Fruit fly (Drosophila melanogaster) whole organism, adult: ENCODE measurements around the gene Sfp84E.

Experiments used
- CG11617 ChIP-seq: fragments of 200-800 bp; sonication (Bioruptor generic); optimal IDR thresholded peaks from 2 replicates; lab custom pipeline; 2017; ENCODE audit warnings: mild to moderate bottlenecking, missing biosample characterization, missing genetic modification reagents, missing genetic modification characterization
- CG12768 ChIP-seq: fragments of 200-800 bp; sonication (Bioruptor generic); optimal IDR thresholded peaks from 2 replicates; lab custom pipeline; 2017; ENCODE audit warnings: missing biosample characterization, missing genetic modification characterization, mild to moderate bottlenecking, moderate library complexity, missing genetic modification reagents
- CG14711 ChIP-seq: fragments of 200-800 bp; sonication (Bioruptor generic); optimal IDR thresholded peaks from 2 replicates; lab custom pipeline; 2018; ENCODE audit warnings: missing biosample characterization, mild to moderate bottlenecking, missing genetic modification characterization, moderate library complexity
- CG1620 ChIP-seq: fragments of 200-800 bp; sonication (Bioruptor generic); optimal IDR thresholded peaks from 2 replicates; lab custom pipeline; 2016; ENCODE audit warnings: missing biosample characterization, missing genetic modification characterization
- CG33017 ChIP-seq: fragments of 200-800 bp; sonication (Bioruptor generic); optimal IDR thresholded peaks from 2 replicates; lab custom pipeline; 2018; ENCODE audit warnings: missing biosample characterization, mild to moderate bottlenecking, missing genetic modification characterization, moderate library complexity
- CG5204 ChIP-seq: fragments of 200-800 bp; sonication (Bioruptor generic); optimal IDR thresholded peaks from 2 replicates; lab custom pipeline; 2016; ENCODE audit warnings: missing biosample characterization, missing genetic modification characterization
- CG7045 ChIP-seq: fragments of 200-800 bp; sonication (Bioruptor generic); optimal IDR thresholded peaks from 2 replicates; lab custom pipeline; 2017; ENCODE audit warnings: missing biosample characterization, mild to moderate bottlenecking, missing genetic modification characterization
- CG7101 ChIP-seq: fragments of 200-800 bp; sonication (Bioruptor generic); optimal IDR thresholded peaks from 2 replicates; lab custom pipeline; 2018; ENCODE audit warnings: missing biosample characterization, mild to moderate bottlenecking, missing genetic modification characterization, moderate library complexity
- Clk ChIP-seq: fragments of 200-800 bp; sonication (Bioruptor generic); optimal IDR thresholded peaks from 2 replicates; lab custom pipeline; 2017; ENCODE audit warnings: missing biosample characterization, missing genetic modification characterization
- Crg-1 ChIP-seq: fragments of 200-800 bp; sonication (Bioruptor generic); optimal IDR thresholded peaks from 2 replicates; lab custom pipeline; 2016; ENCODE audit warnings: missing biosample characterization, missing genetic modification characterization
- Hr96 ChIP-seq: fragments of 200-800 bp; sonication (Bioruptor generic); optimal IDR thresholded peaks from 2 replicates; lab custom pipeline; 2016; ENCODE audit warnings: missing biosample characterization, missing genetic modification characterization
- Mnt ChIP-seq: fragments of 200-800 bp; sonication (Bioruptor generic); optimal IDR thresholded peaks from 2 replicates; lab custom pipeline; 2016; ENCODE audit warnings: missing biosample characterization, mild to moderate bottlenecking, missing genetic modification characterization
- bab1 ChIP-seq: fragments of 200-800 bp; sonication (Bioruptor generic); optimal IDR thresholded peaks from 3 replicates; lab custom pipeline; 2019; ENCODE audit warnings: missing biosample characterization, mild to moderate bottlenecking, missing genetic modification characterization, moderate library complexity
- cic ChIP-seq: fragments of 200-800 bp; sonication (Bioruptor generic); optimal IDR thresholded peaks from 2 replicates; lab custom pipeline; 2017; ENCODE audit warnings: missing biosample characterization, mild to moderate bottlenecking, missing genetic modification characterization, moderate library complexity
- cnc ChIP-seq, 2 experiments: fragments of >200 bp; optimal IDR thresholded peaks; 2 replicates each; lab custom pipeline; 2017
- kay ChIP-seq: fragments of 200-800 bp; sonication (Bioruptor generic); peaks from one replicate; lab custom pipeline; 2016; ENCODE audit warnings: missing biosample characterization, missing genetic modification characterization, borderline replicate concordance
- ovo ChIP-seq: fragments of 200-800 bp; sonication (Bioruptor generic); optimal IDR thresholded peaks from 2 replicates; lab custom pipeline; 2016; ENCODE audit warnings: missing biosample characterization, missing genetic modification characterization
- pad ChIP-seq: fragments of 200-800 bp; sonication (Bioruptor generic); optimal IDR thresholded peaks from 3 replicates; lab custom pipeline; 2017; ENCODE audit warnings: missing biosample characterization, missing genetic modification characterization, mild to moderate bottlenecking, moderate library complexity, missing genetic modification reagents
- tj ChIP-seq: fragments of 200-800 bp; sonication (Bioruptor generic); optimal IDR thresholded peaks from 3 replicates; lab custom pipeline; 2017; ENCODE audit warnings: missing biosample characterization, mild to moderate bottlenecking, missing genetic modification characterization, moderate library complexity
- toe ChIP-seq: fragments of 200-800 bp; sonication (Bioruptor generic); optimal IDR thresholded peaks from 2 replicates; lab custom pipeline; 2016; ENCODE audit warnings: missing biosample characterization, missing genetic modification characterization

Gene Sfp84E

dm6 chr3R:7977011-7977925, 2.9 kb downstream of the Sfp84E start:
- TF ChIP-seq ovo (GFP tag; lab: Kevin White, UChicago) = no peak
- peak; percentile 84 for TF ChIP-seq kay (GFP tag; lab: Kevin White, UChicago)
- TF ChIP-seq cnc (optimal IDR thresholded peaks at IDR 0.05; lab: Kevin White, UChicago) = no peak
- TF ChIP-seq Clk (GFP tag; lab: Kevin White, UChicago) = no peak
- peak; percentile 1 for TF ChIP-seq Crg-1 (GFP tag; lab: Kevin White, UChicago)
- no peak for TF ChIP-seq Hr96
- TF ChIP-seq CG12768 (GFP tag; lab: Kevin White, UChicago) = no peak
- peak; percentile 2 for TF ChIP-seq CG7045 (GFP tag; lab: Kevin White, UChicago)
- TF ChIP-seq CG33017 (tag; lab: Kevin White, UChicago) = peak; percentile 55
- TF ChIP-seq tj (GFP tag; lab: Kevin White, UChicago) = no peak
- peak; percentile 68 for TF ChIP-seq cic (GFP tag; lab: Kevin White, UChicago)
- TF ChIP-seq CG5204 (GFP tag; lab: Kevin White, UChicago) = no peak
- TF ChIP-seq bab1 (GFP tag; lab: Kevin White, UChicago) = peak; percentile 48
- TF ChIP-seq toe (GFP tag; lab: Kevin White, UChicago) = no peak
- no peak for TF ChIP-seq CG14711 (tag; lab: Kevin White, UChicago)
- TF ChIP-seq CG7101 (tag; lab: Kevin White, UChicago) = peak; percentile 35
- TF ChIP-seq Mnt = peak; percentile 62
- peak; percentile 21 for TF ChIP-seq CG11617
- peak; percentile 52 for TF ChIP-seq CG1620 (GFP tag; lab: Kevin White, UChicago)
- TF ChIP-seq pad (GFP tag; lab: Kevin White, UChicago) = peak; percentile 6

dm6 chr3R:7973049-7973448, 7.1 kb downstream of the Sfp84E start:
- TF ChIP-seq CG5204 (GFP tag; lab: Kevin White, UChicago) = no peak
- TF ChIP-seq CG33017 (tag; lab: Kevin White, UChicago) = no peak
- no peak for TF ChIP-seq CG7045 (GFP tag; lab: Kevin White, UChicago)
- TF ChIP-seq Clk (GFP tag; lab: Kevin White, UChicago) = no peak
- TF ChIP-seq cic (GFP tag; lab: Kevin White, UChicago) = no peak
- no peak for TF ChIP-seq Mnt
- TF ChIP-seq pad (GFP tag; lab: Kevin White, UChicago) = no peak
- TF ChIP-seq kay (GFP tag; lab: Kevin White, UChicago) = no peak

dm6 chr3R:7972179-7972578, 7.9 kb downstream of the Sfp84E start:
- no peak for TF ChIP-seq toe (GFP tag; lab: Kevin White, UChicago)
- TF ChIP-seq Crg-1 (GFP tag; lab: Kevin White, UChicago) = no peak
- TF ChIP-seq CG7045 (GFP tag; lab: Kevin White, UChicago) = no peak
- TF ChIP-seq CG12768 (GFP tag; lab: Kevin White, UChicago) = no peak
- TF ChIP-seq Hr96 = no peak
- no peak for TF ChIP-seq CG33017 (tag; lab: Kevin White, UChicago)
- TF ChIP-seq bab1 (GFP tag; lab: Kevin White, UChicago) = no peak
- TF ChIP-seq ovo (GFP tag; lab: Kevin White, UChicago) = no peak
- TF ChIP-seq CG7101 (tag; lab: Kevin White, UChicago) = no peak
- TF ChIP-seq CG14711 (tag; lab: Kevin White, UChicago) = no peak
- TF ChIP-seq CG11617 = no peak
- no peak for TF ChIP-seq kay (GFP tag; lab: Kevin White, UChicago)
- TF ChIP-seq cic (GFP tag; lab: Kevin White, UChicago) = no peak
- TF ChIP-seq CG5204 (GFP tag; lab: Kevin White, UChicago) = no peak
- no peak for TF ChIP-seq Clk (GFP tag; lab: Kevin White, UChicago)
- TF ChIP-seq cnc (optimal IDR thresholded peaks at IDR 0.05; lab: Kevin White, UChicago) = no peak
- TF ChIP-seq pad (GFP tag; lab: Kevin White, UChicago) = no peak

- TF ChIP-seq toe (GFP tag; lab: Kevin White, UChicago) (no peak), ovo (GFP tag; lab: Kevin White, UChicago) (no peak), CG7045 (GFP tag; lab: Kevin White, UChicago) (no peak), pad (GFP tag; lab: Kevin White, UChicago) (no peak), Crg-1 (GFP tag; lab: Kevin White, UChicago) (no peak), cnc (optimal IDR thresholded peaks at IDR 0.05; lab: Kevin White, UChicago) (no peak)
Measured at dm6 chr3R:7970640-7971039, 9.5 kb downstream of the Sfp84E start.

- TF ChIP-seq tj (GFP tag; lab: Kevin White, UChicago) (peak; percentile 4), CG33017 (tag; lab: Kevin White, UChicago) (no peak), CG1620 (GFP tag; lab: Kevin White, UChicago) (no peak), CG7045 (GFP tag; lab: Kevin White, UChicago) (no peak)
Measured at dm6 chr3R:7969702-7970175, 10.4 kb downstream of the Sfp84E start.
